Worm (Caenorhabditis elegans): ENCODE measurements around the gene Y54G11A.2.
A peak's percentile ranks its signal among the peaks of the same experiment; 100 is the strongest.

Gene Y54G11A.2

ce11 chrII:14244457-14245254, 7.5 kb upstream of the Y54G11A.2 start (continued):
- TF ChIP-seq efl-1 (optimal IDR thresholded peaks at IDR 0.05) (peak; percentile 80 to 91), efl-1 (GFP tag; optimal IDR thresholded peaks at IDR 0.05 in 1 of 2) (peak; percentile 66 to 96), unc-62 (GFP tag; optimal IDR thresholded peaks at IDR 0.05) (no peak), lin-14 (GFP tag; optimal IDR thresholded peaks at IDR 0.05) (peak; percentile 85), swsn-7 (tag; optimal IDR thresholded peaks at IDR 0.05) (peak; percentile 56)

ce11 chrII:14247227-14247626, 4.9 kb upstream of the Y54G11A.2 start:
- peak in 1 of 2 experiments; percentile 27 for TF ChIP-seq lsy-2 (tag; optimal IDR thresholded peaks at IDR 0.05)
- no peak for TF ChIP-seq C16A3.4 (tag; optimal IDR thresholded peaks at IDR 0.05)
- no peak for TF ChIP-seq efl-1 (optimal IDR thresholded peaks at IDR 0.05)
- peak in 1 of 2 experiments; percentile 8 for TF ChIP-seq efl-1 (GFP tag; optimal IDR thresholded peaks at IDR 0.05 in 1 of 2)

- TF ChIP-seq C16A3.4 (tag; optimal IDR thresholded peaks at IDR 0.05) (peak; percentile 17), unc-30 (tag; optimal IDR thresholded peaks at IDR 0.05) (no peak), blmp-1 (tag; optimal IDR thresholded peaks at IDR 0.05) (peak; percentile 77), nhr-71 (tag; optimal IDR thresholded peaks at IDR 0.05) (peak; percentile 8), unc-62 (GFP tag; optimal IDR thresholded peaks at IDR 0.05) (no peak), mdl-1 (tag; optimal IDR thresholded peaks at IDR 0.05) (peak in 1 of 2 experiments; percentile 43), dpl-1 (GFP tag; optimal IDR thresholded peaks at IDR 0.05) (peak in 2 of 3 experiments; percentile 37 to 38), C34B4.2 (tag; optimal IDR thresholded peaks at IDR 0.05) (no peak), ztf-11 (tag; optimal IDR thresholded peaks at IDR 0.05) (peak in 1 of 2 experiments; percentile 51), efl-1 (optimal IDR thresholded peaks at IDR 0.05) (peak; percentile 26 to 41), efl-1 (GFP tag; optimal IDR thresholded peaks at IDR 0.05 in 1 of 2) (peak; percentile 39 to 95), lsy-2 (tag; optimal IDR thresholded peaks at IDR 0.05) (peak in 1 of 2 experiments; percentile 41), lin-14 (GFP tag; optimal IDR thresholded peaks at IDR 0.05) (peak; percentile 68), snu-23 (GFP tag; optimal IDR thresholded peaks at IDR 0.05) (peak; percentile 59), nhr-20 (tag; optimal IDR thresholded peaks at IDR 0.05) (peak; percentile 44), mep-1 (tag; optimal IDR thresholded peaks at IDR 0.05) (peak; percentile 54), lin-35 (GFP tag; optimal IDR thresholded peaks at IDR 0.05) (peak; percentile 7 to 71), aly-2 (tag; optimal IDR thresholded peaks at IDR 0.05) (no peak), pqm-1 (tag; optimal IDR thresholded peaks at IDR 0.05) (no peak)
Measured at ce11 chrII:14247748-14248502, 4.2 kb upstream of the Y54G11A.2 start.

- no peak for TF ChIP-seq C34B4.2 (tag; optimal IDR thresholded peaks at IDR 0.05)
- TF ChIP-seq nhr-20 (tag; optimal IDR thresholded peaks at IDR 0.05), result peak; percentile 52
- no peak for TF ChIP-seq ceh-63 (GFP tag; optimal IDR thresholded peaks at IDR 0.05)
- peak in 1 of 2 experiments; percentile 71 for TF ChIP-seq mdl-1 (tag; optimal IDR thresholded peaks at IDR 0.05)
- no peak for TF ChIP-seq F16B12.6 (tag; optimal IDR thresholded peaks at IDR 0.05)
- TF ChIP-seq swsn-7 (tag; optimal IDR thresholded peaks at IDR 0.05), result peak; percentile 50
- TF ChIP-seq nhr-71 (tag; optimal IDR thresholded peaks at IDR 0.05), result peak; percentile 67
- no peak for TF ChIP-seq efl-3 (GFP tag; optimal IDR thresholded peaks at IDR 0.05)
- peak; percentile 46 for TF ChIP-seq nhr-47 (tag; optimal IDR thresholded peaks at IDR 0.05)
- TF ChIP-seq dpl-1 (GFP tag; optimal IDR thresholded peaks at IDR 0.05), result peak in 2 of 3 experiments; percentile 48 to 57
- TF ChIP-seq aha-1 (tag; optimal IDR thresholded peaks at IDR 0.05), result no peak
- no peak for TF ChIP-seq elt-2 (tag; optimal IDR thresholded peaks at IDR 0.05)
- no peak for TF ChIP-seq nhr-237 (tag; optimal IDR thresholded peaks at IDR 0.05)
- TF ChIP-seq skn-1 (tag; optimal IDR thresholded peaks at IDR 0.05), result peak; percentile 16
- no peak for TF ChIP-seq tlp-1 (tag; optimal IDR thresholded peaks at IDR 0.05)
- TF ChIP-seq lsy-2 (tag; optimal IDR thresholded peaks at IDR 0.05), result peak; percentile 40 to 54
- no peak for TF ChIP-seq fkh-8 (tag; optimal IDR thresholded peaks at IDR 0.05)
- TF ChIP-seq grh-1 (GFP tag; IDR thresholded peaks at IDR 0.05), result no peak
- TF ChIP-seq ceh-82 (tag; optimal IDR thresholded peaks at IDR 0.05), result peak; percentile 4 to 64 (median 37)
- no peak for TF ChIP-seq mab-9 (GFP tag; IDR thresholded peaks at IDR 0.05)
- no peak for TF ChIP-seq elt-3 (tag; optimal IDR thresholded peaks at IDR 0.05)
- TF ChIP-seq jun-1 (tag; optimal IDR thresholded peaks at IDR 0.05), result peak; percentile 35
- TF ChIP-seq lin-14 (GFP tag; optimal IDR thresholded peaks at IDR 0.05), result peak; percentile 74
- TF ChIP-seq tbx-2 (tag; optimal IDR thresholded peaks at IDR 0.05), result peak; percentile 35
- peak; percentile 4 for TF ChIP-seq egl-13 (tag; optimal IDR thresholded peaks at IDR 0.05)
- no peak for TF ChIP-seq ceh-8 (GFP tag; optimal IDR thresholded peaks at IDR 0.05)
- TF ChIP-seq ztf-4 (tag; optimal IDR thresholded peaks at IDR 0.05), result no peak
- TF ChIP-seq fkh-10 (GFP tag; optimal IDR thresholded peaks at IDR 0.05), result no peak
- TF ChIP-seq unc-86 (tag; optimal IDR thresholded peaks at IDR 0.05), result peak; percentile 26
- TF ChIP-seq blmp-1 (tag; optimal IDR thresholded peaks at IDR 0.05), result peak; percentile 32
Measured at ce11 chrII:14249489-14249888, 2.7 kb upstream of the Y54G11A.2 start.
